Worm (Caenorhabditis elegans) whole organism, L1 larva: Measurements from ENCODE around the gene chch-3.

Experiments
- ces-1 ChIP-seq: fragments of 150-350 bp; optimal IDR thresholded peaks from 2 replicates; lab custom pipeline; 2014; ENCODE audit warnings: missing biosample characterization, missing genetic modification reagents, missing genetic modification characterization
- egl-27 ChIP-seq, 2 experiments: fragments of 150-350 bp in 1 of 2; sonication (generic microtip); optimal IDR thresholded peaks; 3 replicates each; lab custom pipeline; 2017 to 2018; ENCODE audit warnings: missing biosample characterization in 2 of 2, missing genetic modification characterization in 2 of 2, missing genetic modification reagents in 2 of 2
- fkh-8 ChIP-seq: sonication (generic microtip); optimal IDR thresholded peaks from 2 replicates; lab custom pipeline; 2016; ENCODE audit warnings: mild to moderate bottlenecking, missing genetic modification characterization, missing compliant biosample characterization
- lsy-2 ChIP-seq, 2 experiments: fragments of 150-350 bp; optimal IDR thresholded peaks; 2 replicates each; lab custom pipeline; 2014; ENCODE audit warnings: missing biosample characterization in 2 of 2, missing genetic modification characterization in 2 of 2
- sup-37 ChIP-seq: fragments of 200-800 bp; sonication (Bioruptor generic); optimal IDR thresholded peaks from 2 replicates; lab custom pipeline; 2018; ENCODE audit warnings: mild to moderate bottlenecking, missing genetic modification characterization, missing compliant biosample characterization

chch-3 gene

DNA sequence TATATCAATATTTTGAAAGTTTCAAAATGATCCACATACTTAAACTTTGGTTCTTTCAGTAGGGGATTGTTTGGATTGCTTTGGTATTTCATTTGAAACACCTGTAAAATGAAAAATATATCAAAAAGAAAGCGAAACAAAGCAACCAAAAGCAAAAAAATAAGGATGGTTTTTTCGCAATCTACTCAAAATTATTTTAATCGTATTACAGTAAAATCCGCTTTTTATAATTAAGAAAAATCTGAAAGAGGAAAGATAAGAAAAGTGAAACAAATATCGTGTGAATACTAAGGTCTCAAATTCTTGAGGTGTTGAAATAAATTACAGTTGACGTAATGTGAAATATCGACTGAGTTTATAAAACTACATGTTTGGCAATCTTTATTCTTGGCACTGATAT, 49.3 kb downstream of the chch-3 start, which contains the start of gene chil-22:
Gene chil-22, minus strand, starts transcription at position 101 of the 400 bp plus-strand sequence.
- TF ChIP-seq egl-27 (tag; optimal IDR thresholded peaks at IDR 0.05; lab: Kevin White, UChicago) (no peak), fkh-8 (tag; lab: Kevin White, UChicago) (no peak), sup-37 (no peak), lsy-2 (tag; optimal IDR thresholded peaks at IDR 0.05; lab: Kevin White, UChicago) (no peak), ces-1 (GFP tag; lab: Kevin White, UChicago) (no peak)
